Fruit fly (Drosophila melanogaster) whole organism, embryonic: Measurements from ENCODE around the gene sa.

ENCODE experiments used
- Asciz ChIP-seq: fragments of 200-800 bp; sonication (Bioruptor generic); optimal IDR thresholded peaks from 2 replicates; lab custom pipeline; 2017; ENCODE audit warnings: missing biosample characterization, mild to moderate bottlenecking, missing genetic modification characterization, missing genetic modification reagents
- CG1024 ChIP-seq: fragments of 200-800 bp; sonication (Bioruptor generic); IDR thresholded peaks from 2 replicates; pipeline ENCODE4 v1.3.6; 2022; ENCODE audit warnings: missing biosample characterization, missing genetic modification characterization
- CG10267 ChIP-seq: fragments of 200-800 bp; sonication (Bioruptor generic); optimal IDR thresholded peaks from 2 replicates; lab custom pipeline; 2018; ENCODE audit warnings: missing biosample characterization, mild to moderate bottlenecking, missing genetic modification characterization, moderate library complexity
- CG10274 ChIP-seq: fragments of 200-800 bp; sonication (Bioruptor generic); optimal IDR thresholded peaks from 3 replicates; lab custom pipeline; 2017; ENCODE audit warnings: missing biosample characterization, mild to moderate bottlenecking, missing genetic modification characterization
- CG11723 ChIP-seq: fragments of 200-800 bp; sonication (Bioruptor generic); optimal IDR thresholded peaks from 2 replicates; lab custom pipeline; 2017; ENCODE audit warnings: missing biosample characterization, mild to moderate bottlenecking, missing genetic modification characterization
- CG14014 ChIP-seq: fragments of 200-800 bp; sonication (Bioruptor generic); IDR thresholded peaks from 2 replicates; pipeline ENCODE4 v1.3.6; 2022; ENCODE audit warnings: missing biosample characterization, missing genetic modification characterization
- CG14050 ChIP-seq: fragments of 200-800 bp; sonication (Bioruptor generic); IDR thresholded peaks from 3 replicates; pipeline ENCODE4 v1.3.6; 2022; ENCODE audit warnings: missing biosample characterization, missing genetic modification characterization
- CG1602 ChIP-seq: fragments of 200-800 bp; sonication (Bioruptor generic); optimal IDR thresholded peaks from 3 replicates; lab custom pipeline; 2016; ENCODE audit warnings: missing biosample characterization, missing genetic modification characterization
- CG1603 ChIP-seq: fragments of 200-800 bp; sonication (Bioruptor generic); optimal IDR thresholded peaks from 2 replicates; lab custom pipeline; 2019; ENCODE audit warnings: missing biosample characterization, mild to moderate bottlenecking, missing genetic modification characterization, moderate library complexity
- CG17359 ChIP-seq: fragments of 200-800 bp; sonication (Bioruptor generic); optimal IDR thresholded peaks from 3 replicates; lab custom pipeline; 2018; ENCODE audit warnings: missing biosample characterization, mild to moderate bottlenecking, missing genetic modification characterization, moderate library complexity
- CG17361 ChIP-seq: fragments of 200-800 bp; sonication (Bioruptor generic); IDR thresholded peaks from 3 replicates; pipeline ENCODE4 v1.3.6; 2022; ENCODE audit warnings: missing biosample characterization, missing genetic modification characterization
- CG17568 ChIP-seq: fragments of 200-800 bp; sonication (Bioruptor generic); optimal IDR thresholded peaks from 2 replicates; lab custom pipeline; 2018; ENCODE audit warnings: missing biosample characterization, mild to moderate bottlenecking, missing genetic modification characterization, moderate library complexity
- CG18262 ChIP-seq: fragments of 200-800 bp; optimal IDR thresholded peaks from 3 replicates; lab custom pipeline; 2019; ENCODE audit warnings: missing biosample characterization, mild to moderate bottlenecking, missing genetic modification characterization, moderate library complexity
- CG30020 ChIP-seq: fragments of 200-800 bp; optimal IDR thresholded peaks from 2 replicates; lab custom pipeline; 2019; ENCODE audit warnings: missing biosample characterization, mild to moderate bottlenecking, missing genetic modification characterization, moderate library complexity
- CG3065 ChIP-seq: fragments of 200-800 bp; sonication (Bioruptor generic); optimal IDR thresholded peaks from 2 replicates; lab custom pipeline; 2016; ENCODE audit warnings: missing biosample characterization, missing genetic modification characterization
- CG32767 ChIP-seq: fragments of 200-800 bp; sonication (Bioruptor generic); IDR thresholded peaks from 2 replicates; pipeline ENCODE4 v1.3.6; 2022; ENCODE audit warnings: missing biosample characterization, missing genetic modification characterization
- CG4404 ChIP-seq: fragments of 200-800 bp; sonication (Bioruptor generic); IDR thresholded peaks from 2 replicates; pipeline ENCODE4 v1.3.6; 2022; ENCODE audit warnings: missing biosample characterization, missing genetic modification characterization
- CG7271 ChIP-seq: fragments of 200-800 bp; sonication (Bioruptor generic); optimal IDR thresholded peaks from 2 replicates; lab custom pipeline; 2018; ENCODE audit warnings: missing biosample characterization, mild to moderate bottlenecking, missing genetic modification characterization, moderate library complexity
- CG7786 ChIP-seq: fragments of 200-800 bp; sonication (Bioruptor generic); optimal IDR thresholded peaks from 2 replicates; lab custom pipeline; 2016; ENCODE audit warnings: missing biosample characterization, missing genetic modification characterization
- CG7839 ChIP-seq: fragments of 200-800 bp; sonication (Bioruptor generic); optimal IDR thresholded peaks from 3 replicates; lab custom pipeline; 2018; ENCODE audit warnings: missing biosample characterization, mild to moderate bottlenecking, missing genetic modification characterization, moderate library complexity
- CG7987 ChIP-seq: fragments of 200-800 bp; sonication (Bioruptor generic); optimal IDR thresholded peaks from 2 replicates; lab custom pipeline; 2018; ENCODE audit warnings: missing biosample characterization, mild to moderate bottlenecking, missing genetic modification characterization, moderate library complexity
- CG8089 ChIP-seq: fragments of 200-800 bp; sonication (Bioruptor generic); optimal IDR thresholded peaks from 3 replicates; lab custom pipeline; 2016; ENCODE audit warnings: missing biosample characterization, missing genetic modification characterization
- CG8359 ChIP-seq: fragments of 200-800 bp; sonication (Bioruptor generic); optimal IDR thresholded peaks from 2 replicates; lab custom pipeline; 2017; ENCODE audit warnings: missing biosample characterization, mild to moderate bottlenecking, missing genetic modification characterization, borderline replicate concordance
- CG8765 ChIP-seq: fragments of 200-800 bp; sonication (Bioruptor generic); IDR thresholded peaks from 2 replicates; pipeline ENCODE4 v1.3.6; 2022; ENCODE audit warnings: missing biosample characterization, missing genetic modification characterization
- CG8924 ChIP-seq: fragments of 200-800 bp; optimal IDR thresholded peaks from 3 replicates; lab custom pipeline; 2019; ENCODE audit warnings: missing biosample characterization, mild to moderate bottlenecking, missing genetic modification characterization, moderate library complexity
- CrebB ChIP-seq: fragments of 200-800 bp; sonication (Bioruptor generic); optimal IDR thresholded peaks from 3 replicates; lab custom pipeline; 2018; ENCODE audit warnings: missing biosample characterization, mild to moderate bottlenecking, missing genetic modification characterization
- Eip74EF ChIP-seq, 2 experiments: fragments of 200-800 bp in 1 of 2; fragments of >200 bp in 1 of 2; sonication (Bioruptor generic) in 1 of 2; optimal IDR thresholded peaks; 2 replicates each; lab custom pipeline; 2017 to 2019; ENCODE audit warnings: missing biosample characterization in 2 of 2, missing genetic modification characterization in 2 of 2, mild to moderate bottlenecking in 1 of 2, moderate library complexity in 1 of 2
- Ets97D ChIP-seq: fragments of 200-800 bp; sonication (Bioruptor generic); optimal IDR thresholded peaks from 3 replicates; lab custom pipeline; 2016; ENCODE audit warnings: missing biosample characterization, missing genetic modification characterization
- Hr51 ChIP-seq, 2 experiments: fragments of 200-800 bp; sonication (Bioruptor generic); optimal IDR thresholded peaks; 2 replicates in 1 of 2; 3 replicates in 1 of 2; lab custom pipeline; 2016 to 2018; ENCODE audit warnings: missing biosample characterization in 2 of 2, missing genetic modification characterization in 2 of 2, mild to moderate bottlenecking in 1 of 2, moderate library complexity in 1 of 2
- Hr78 ChIP-seq, 2 experiments: fragments of 200-800 bp in 1 of 2; fragments of >200 bp in 1 of 2; sonication (Bioruptor generic) in 1 of 2; optimal IDR thresholded peaks; 2 replicates each; lab custom pipeline; 2017 to 2019; ENCODE audit warnings: missing biosample characterization in 2 of 2, missing genetic modification characterization in 2 of 2, mild to moderate bottlenecking in 1 of 2, moderate library complexity in 1 of 2
- MBD-R2 ChIP-seq: fragments of 200-800 bp; sonication (Bioruptor generic); IDR thresholded peaks from 2 replicates; pipeline ENCODE4 v1.3.6; 2022; ENCODE audit warnings: missing biosample characterization, missing genetic modification characterization
- Max ChIP-seq: fragments of 200-800 bp; sonication (Bioruptor generic); optimal IDR thresholded peaks from 2 replicates; lab custom pipeline; 2016; ENCODE audit warnings: missing biosample characterization, mild to moderate bottlenecking, missing genetic modification characterization
- Meics ChIP-seq: fragments of 200-800 bp; sonication (Bioruptor generic); optimal IDR thresholded peaks from 2 replicates; lab custom pipeline; 2017; ENCODE audit warnings: missing biosample characterization, mild to moderate bottlenecking, missing genetic modification characterization
- Poxn ChIP-seq: fragments of 200-800 bp; sonication (Bioruptor generic); IDR thresholded peaks from 2 replicates; pipeline ENCODE4 v1.3.6; 2022; ENCODE audit warnings: missing biosample characterization, missing genetic modification characterization
- ac ChIP-seq: fragments of 200-800 bp; sonication (Bioruptor generic); optimal IDR thresholded peaks from 3 replicates; lab custom pipeline; 2017; ENCODE audit warnings: missing biosample characterization, mild to moderate bottlenecking, missing genetic modification characterization
- ara ChIP-seq: fragments of 200-800 bp; sonication (Bioruptor generic); IDR thresholded peaks from 2 replicates; pipeline ENCODE4 v1.3.6; 2022; ENCODE audit warnings: missing biosample characterization, missing genetic modification characterization
- ash1 ChIP-seq: fragments of 200-800 bp; sonication (Bioruptor generic); optimal IDR thresholded peaks from 2 replicates; lab custom pipeline; 2018; ENCODE audit warnings: missing biosample characterization, mild to moderate bottlenecking, missing genetic modification characterization
- dmrt99B ChIP-seq: fragments of 200-800 bp; sonication (Bioruptor generic); optimal IDR thresholded peaks from 2 replicates; lab custom pipeline; 2018; ENCODE audit warnings: missing biosample characterization, mild to moderate bottlenecking, missing genetic modification characterization, moderate library complexity
- emc ChIP-seq: fragments of 200-800 bp; sonication (Bioruptor generic); optimal IDR thresholded peaks from 2 replicates; lab custom pipeline; 2016; ENCODE audit warnings: missing biosample characterization, missing genetic modification characterization
- grn ChIP-seq: fragments of 200-800 bp; sonication (Bioruptor generic); optimal IDR thresholded peaks from 3 replicates; lab custom pipeline; 2017; ENCODE audit warnings: missing biosample characterization, missing genetic modification characterization
- knrl ChIP-seq: fragments of 200-800 bp; sonication (Bioruptor generic); IDR thresholded peaks from 3 replicates; pipeline ENCODE4 v1.3.6; 2022; ENCODE audit warnings: missing biosample characterization, missing genetic modification characterization; ENCODE audit not compliant: partially characterized antibody
- lov ChIP-seq, 2 experiments: fragments of 200-800 bp in 1 of 2; fragments of >200 bp in 1 of 2; sonication (Bioruptor generic) in 1 of 2; IDR thresholded peaks in 1 of 2; optimal IDR thresholded peaks in 1 of 2; 2 replicates in 1 of 2; 3 replicates in 1 of 2; pipeline versions ENCODE4 v1.3.6 to Lab custom; 2017 to 2022; ENCODE audit warnings: missing biosample characterization in 1 of 2, missing genetic modification characterization in 1 of 2
- nau ChIP-seq: fragments of 200-800 bp; sonication (Bioruptor generic); optimal IDR thresholded peaks from 3 replicates; lab custom pipeline; 2017; ENCODE audit warnings: missing biosample characterization, mild to moderate bottlenecking, missing genetic modification characterization, missing genetic modification reagents
- pros ChIP-seq: fragments of 200-800 bp; sonication (Bioruptor generic); optimal IDR thresholded peaks from 3 replicates; lab custom pipeline; 2019; ENCODE audit warnings: missing biosample characterization, mild to moderate bottlenecking, missing genetic modification characterization, moderate library complexity
- psq ChIP-seq: fragments of 200-800 bp; sonication (Bioruptor generic); optimal IDR thresholded peaks from 2 replicates; lab custom pipeline; 2017; ENCODE audit warnings: missing biosample characterization, missing genetic modification characterization
- rib ChIP-seq: fragments of 200-800 bp; sonication (Bioruptor generic); IDR thresholded peaks from 2 replicates; pipeline ENCODE4 v1.3.6; 2022; ENCODE audit warnings: missing biosample characterization, missing genetic modification characterization
- ro ChIP-seq: fragments of 200-800 bp; sonication (Bioruptor generic); IDR thresholded peaks from 2 replicates; pipeline ENCODE4 v1.3.6; 2022; ENCODE audit warnings: missing biosample characterization, missing genetic modification characterization
- sens-2 ChIP-seq: fragments of 200-800 bp; sonication (Bioruptor generic); IDR thresholded peaks from 2 replicates; pipeline ENCODE4 v1.3.6; 2022; ENCODE audit warnings: missing biosample characterization, missing genetic modification characterization
- sima ChIP-seq: fragments of 200-800 bp; sonication (Bioruptor generic); optimal IDR thresholded peaks from 2 replicates; lab custom pipeline; 2016; ENCODE audit warnings: missing biosample characterization, missing genetic modification characterization
- vfl ChIP-seq: fragments of 200-800 bp; sonication (Bioruptor generic); optimal IDR thresholded peaks from 2 replicates; lab custom pipeline; 2016; ENCODE audit warnings: missing biosample characterization, missing genetic modification characterization

Gene sa

dm6 chr3L:21412140-21412539 lies 5.6 kb upstream of the sa start (continued):
- no peak for TF ChIP-seq Max (GFP tag; lab: Kevin White, UChicago)
- no peak for TF ChIP-seq CG8765 (GFP tag; lab: Robert Waterston, UW)
- peak; percentile 61 for TF ChIP-seq Asciz (GFP tag; lab: Kevin White, UChicago)
- TF ChIP-seq ara (GFP tag; lab: Robert Waterston, UW) = no peak
- TF ChIP-seq CG7987 = peak; percentile 60
- no peak for TF ChIP-seq CG7786 (GFP tag; lab: Kevin White, UChicago)
- no peak for TF ChIP-seq Poxn
- no peak for TF ChIP-seq ro (GFP tag; lab: Robert Waterston, UW)
- TF ChIP-seq Hr51 (GFP tag; optimal IDR thresholded peaks at IDR 0.05; lab: Kevin White, UChicago) = no peak
- no peak for TF ChIP-seq CG32767 (GFP tag; lab: Robert Waterston, UW)
- TF ChIP-seq rib (GFP tag; lab: Robert Waterston, UW) = no peak
- TF ChIP-seq CG30020 (tag; lab: Kevin White, UChicago) = no peak
- TF ChIP-seq Meics (GFP tag; lab: Kevin White, UChicago) = peak; percentile 8
- TF ChIP-seq sens-2 = no peak
- no peak for TF ChIP-seq grn (GFP tag; lab: Kevin White, UChicago)
- TF ChIP-seq dmrt99B (tag; lab: Kevin White, UChicago) = peak; percentile 6
- TF ChIP-seq ac (GFP tag; lab: Kevin White, UChicago) = no peak
- TF ChIP-seq CG14050 (GFP tag; lab: Robert Waterston, UW) = no peak
- no peak for TF ChIP-seq CrebB (tag; lab: Kevin White, UChicago)
- TF ChIP-seq pros (GFP tag; lab: Kevin White, UChicago) = no peak
- peak; percentile 22; the same call in 1 of the 2 replicates for TF ChIP-seq CG14014
- TF ChIP-seq Ets97D (GFP tag; lab: Kevin White, UChicago) = no peak
- TF ChIP-seq CG4404 = no peak
- no peak for TF ChIP-seq emc (GFP tag; lab: Kevin White, UChicago)
- no peak for TF ChIP-seq CG8924
- no peak for TF ChIP-seq sima (GFP tag; lab: Kevin White, UChicago)
- TF ChIP-seq CG8359 (GFP tag; lab: Kevin White, UChicago) = no peak
- no peak for TF ChIP-seq MBD-R2
- TF ChIP-seq CG18262 (tag; lab: Kevin White, UChicago) = no peak
- no peak for TF ChIP-seq psq (GFP tag; lab: Kevin White, UChicago)
- no peak for TF ChIP-seq CG11723 (GFP tag; lab: Kevin White, UChicago)
- no peak for TF ChIP-seq CG8089 (GFP tag; lab: Kevin White, UChicago)
- TF ChIP-seq CG3065 (GFP tag; lab: Kevin White, UChicago) = no peak
- peak; percentile 27 for TF ChIP-seq CG1603 (tag; lab: Kevin White, UChicago)
- no peak for TF ChIP-seq Eip74EF (GFP tag; optimal IDR thresholded peaks at IDR 0.05; lab: Kevin White, UChicago)
- no peak for TF ChIP-seq CG17361 (GFP tag; lab: Robert Waterston, UW)
- TF ChIP-seq ash1 (GFP tag; lab: Kevin White, UChicago) = no peak
- no peak for TF ChIP-seq vfl
- TF ChIP-seq CG1602 (GFP tag; lab: Kevin White, UChicago) = no peak
- TF ChIP-seq CG17359 (tag; lab: Kevin White, UChicago) = peak; percentile 38
- TF ChIP-seq CG7839 (tag; lab: Kevin White, UChicago) = no peak
- TF ChIP-seq CG10267 (tag; lab: Kevin White, UChicago) = no peak
- peak; percentile 40 for TF ChIP-seq nau (GFP tag; lab: Kevin White, UChicago)
- no peak for TF ChIP-seq CG7271 (tag; lab: Kevin White, UChicago)
- TF ChIP-seq Hr78 (GFP tag; optimal IDR thresholded peaks at IDR 0.05; lab: Kevin White, UChicago) = no peak
- TF ChIP-seq CG1024 (GFP tag; lab: Robert Waterston, UW) = 0 out of 2 replicates have a peak, but pooled peaks have one; percentile 16
- no peak for TF ChIP-seq knrl (GFP tag; lab: Robert Waterston, UW)
- peak; percentile 30 for TF ChIP-seq CG17568 (GFP tag; lab: Kevin White, UChicago)
- TF ChIP-seq lov (optimal IDR thresholded peaks at IDR 0.05; lab: Kevin White, UChicago) = no peak
- TF ChIP-seq lov (GFP tag; IDR thresholded peaks at IDR 0.05; lab: Robert Waterston, UW) = no peak
- TF ChIP-seq CG10274 = no peak
